Worm (Caenorhabditis elegans) whole organism, late embryonic: Measurements from ENCODE around the gene K09H11.11.

Experiments
- K02D7.2 ChIP-seq: sonication (generic microtip); optimal IDR thresholded peaks from 2 replicates; lab custom pipeline; 2017; ENCODE audit warnings: mild to moderate bottlenecking, missing genetic modification characterization, missing compliant biosample characterization
- K09A11.1 ChIP-seq: sonication (generic microtip); optimal IDR thresholded peaks from 2 replicates; lab custom pipeline; 2017; ENCODE audit warnings: antibody characterized with exemption, mild to moderate bottlenecking, missing genetic modification characterization, missing compliant biosample characterization; ENCODE audit not compliant: insufficient read depth
- Y22D7AL.16 ChIP-seq: sonication (generic microtip); optimal IDR thresholded peaks from 2 replicates; lab custom pipeline; 2016; ENCODE audit warnings: missing genetic modification characterization, missing compliant biosample characterization
- ama-1 ChIP-seq: fragments of 150-350 bp; optimal IDR thresholded peaks from 2 replicates; lab custom pipeline; 2014
- ceh-2 ChIP-seq: sonication (generic microtip); optimal IDR thresholded peaks from 2 replicates; lab custom pipeline; 2016; ENCODE audit warnings: missing genotype, missing genetic modification characterization, missing compliant biosample characterization
- ceh-22 ChIP-seq: sonication (generic microtip); optimal IDR thresholded peaks from 2 replicates; lab custom pipeline; 2017; ENCODE audit warnings: missing biosample characterization, missing genetic modification characterization
- ceh-30 ChIP-seq: fragments of 150-350 bp; optimal IDR thresholded peaks from 2 replicates; lab custom pipeline; 2014; ENCODE audit warnings: missing biosample characterization, missing genetic modification characterization
- ceh-31 ChIP-seq: sonication (generic microtip); optimal IDR thresholded peaks from 2 replicates; lab custom pipeline; 2016; ENCODE audit warnings: missing genetic modification characterization, missing compliant biosample characterization
- dmd-4 ChIP-seq: sonication (generic microtip); optimal IDR thresholded peaks from 2 replicates; lab custom pipeline; 2016; ENCODE audit warnings: borderline replicate concordance, missing genetic modification characterization, missing compliant biosample characterization
- dve-1 ChIP-seq: sonication (generic microtip); optimal IDR thresholded peaks from 2 replicates; lab custom pipeline; 2017; ENCODE audit warnings: antibody characterized with exemption, mild to moderate bottlenecking, missing genetic modification characterization, missing compliant biosample characterization
- elt-2 ChIP-seq: sonication (generic microtip); optimal IDR thresholded peaks from 2 replicates; lab custom pipeline; 2016; ENCODE audit warnings: missing genetic modification reagents, missing genetic modification characterization, missing compliant biosample characterization
- ets-4 ChIP-seq: sonication (generic microtip); optimal IDR thresholded peaks from 2 replicates; lab custom pipeline; 2016; ENCODE audit warnings: missing genetic modification characterization, missing compliant biosample characterization
- fax-1 ChIP-seq: sonication (generic microtip); optimal IDR thresholded peaks from 2 replicates; lab custom pipeline; 2016; ENCODE audit warnings: missing genotype, missing genetic modification characterization, missing compliant biosample characterization
- gmeb-2 ChIP-seq: sonication (generic microtip); optimal IDR thresholded peaks from 2 replicates; lab custom pipeline; 2016; ENCODE audit warnings: missing genetic modification characterization, inconsistent platforms, missing compliant biosample characterization
- hlh-13 ChIP-seq: fragments of 200-800 bp; sonication (Bioruptor generic); optimal IDR thresholded peaks from 2 replicates; lab custom pipeline; 2018; ENCODE audit warnings: mild to moderate bottlenecking, missing genetic modification characterization, missing compliant biosample characterization
- hlh-6 ChIP-seq: sonication (generic microtip); optimal IDR thresholded peaks from 2 replicates; lab custom pipeline; 2016; ENCODE audit warnings: missing genotype, missing genetic modification characterization, missing compliant biosample characterization
- lin-11 ChIP-seq: fragments of 200-800 bp; sonication (Bioruptor generic); optimal IDR thresholded peaks from 2 replicates; lab custom pipeline; 2018; ENCODE audit warnings: mild to moderate bottlenecking, missing genetic modification characterization, missing compliant biosample characterization
- madf-2 ChIP-seq: sonication (generic microtip); optimal IDR thresholded peaks from 2 replicates; lab custom pipeline; 2017; ENCODE audit warnings: missing genetic modification characterization, missing compliant biosample characterization
- mec-3 ChIP-seq: sonication (generic microtip); optimal IDR thresholded peaks from 2 replicates; lab custom pipeline; 2016; ENCODE audit warnings: borderline replicate concordance, missing genetic modification characterization, missing compliant biosample characterization
- nhr-232 ChIP-seq: sonication (generic microtip); optimal IDR thresholded peaks from 2 replicates; lab custom pipeline; 2016; ENCODE audit warnings: missing genetic modification characterization, missing compliant biosample characterization
- pag-3 ChIP-seq: sonication (generic microtip); optimal IDR thresholded peaks from 2 replicates; lab custom pipeline; 2016; ENCODE audit warnings: missing compliant biosample characterization, missing genetic modification characterization, borderline replicate concordance
- pat-9 ChIP-seq: fragments of 200-800 bp; sonication (Bioruptor generic); optimal IDR thresholded peaks from 2 replicates; lab custom pipeline; 2018; ENCODE audit warnings: mild to moderate bottlenecking, missing genetic modification characterization, moderate library complexity, missing compliant biosample characterization
- pax-1 ChIP-seq: fragments of 150-350 bp; optimal IDR thresholded peaks from 2 replicates; lab custom pipeline; 2014; ENCODE audit warnings: missing biosample characterization, missing genetic modification characterization
- pha-2 ChIP-seq: sonication (generic microtip); optimal IDR thresholded peaks from 2 replicates; lab custom pipeline; 2017; ENCODE audit warnings: mild to moderate bottlenecking, missing genetic modification characterization, missing compliant biosample characterization
- pha-4 ChIP-seq: fragments of 150-350 bp; optimal IDR thresholded peaks from 2 replicates; lab custom pipeline; 2018; ENCODE audit warnings: missing biosample characterization, missing genetic modification reagents, missing genetic modification characterization
- ref-2 ChIP-seq: sonication (generic microtip); optimal IDR thresholded peaks from 2 replicates; lab custom pipeline; 2016; ENCODE audit warnings: missing genetic modification characterization, missing compliant biosample characterization
- sdc-2 ChIP-seq: sonication (generic microtip); optimal IDR thresholded peaks from 2 replicates; lab custom pipeline; 2016; ENCODE audit warnings: missing genotype, missing genetic modification characterization, missing compliant biosample characterization
- sox-2 ChIP-seq: fragments of 200-800 bp; sonication (Bioruptor generic); IDR thresholded peaks from 2 replicates; pipeline ENCODE4 v1.3.6; 2022; ENCODE audit warnings: missing genetic modification reagents, missing genetic modification characterization, missing compliant biosample characterization
- syd-9 ChIP-seq: sonication (generic microtip); optimal IDR thresholded peaks from 2 replicates; lab custom pipeline; 2016; ENCODE audit warnings: mild to moderate bottlenecking, missing genetic modification characterization, moderate library complexity, missing compliant biosample characterization
- ttx-3 ChIP-seq: sonication (generic microtip); optimal IDR thresholded peaks from 2 replicates; lab custom pipeline; 2016; ENCODE audit warnings: missing genetic modification reagents, missing genetic modification characterization, missing compliant biosample characterization
- unc-42 ChIP-seq: sonication (generic microtip); optimal IDR thresholded peaks from 2 replicates; lab custom pipeline; 2016; ENCODE audit warnings: missing genotype, missing genetic modification characterization, missing compliant biosample characterization
- unc-55 ChIP-seq: sonication (generic microtip); optimal IDR thresholded peaks from 2 replicates; lab custom pipeline; 2017; ENCODE audit warnings: missing biosample characterization, missing genetic modification reagents, missing genetic modification characterization
- zip-5 ChIP-seq: sonication (generic microtip); optimal IDR thresholded peaks from 2 replicates; lab custom pipeline; 2016; ENCODE audit warnings: missing genetic modification characterization, missing compliant biosample characterization
- ztf-16 ChIP-seq: sonication (generic microtip); optimal IDR thresholded peaks from 2 replicates; lab custom pipeline; 2017; ENCODE audit warnings: missing genetic modification characterization, missing compliant biosample characterization

Gene K09H11.11

DNA sequence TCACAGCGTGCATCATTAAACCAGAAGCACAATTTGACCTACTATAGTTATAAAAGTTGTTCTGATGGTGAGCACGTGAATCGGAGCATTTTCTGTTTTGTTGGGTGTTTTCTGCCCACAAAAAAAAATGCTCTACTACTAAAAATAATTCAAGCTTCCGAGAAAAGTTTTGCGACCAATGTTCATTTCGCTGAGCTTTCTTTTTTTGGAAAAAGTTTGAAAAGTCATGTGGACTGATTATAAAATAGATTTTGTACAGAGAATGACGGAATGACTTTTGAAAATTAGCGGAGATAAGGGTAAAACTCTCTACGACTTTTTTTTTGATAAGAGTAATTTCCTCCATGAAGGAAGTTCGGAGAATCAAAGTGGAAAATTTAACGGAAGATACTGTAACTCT is 14.4 kb upstream of the K09H11.11 start:
- no peak for TF ChIP-seq hlh-13 (GFP tag; lab: Kevin White, UChicago)
- no peak for TF ChIP-seq K02D7.2
- TF ChIP-seq syd-9 (tag; lab: Kevin White, UChicago), result no peak
- no peak for TF ChIP-seq K09A11.1 (tag; lab: Kevin White, UChicago)
- TF ChIP-seq zip-5, result no peak
- TF ChIP-seq ceh-2 (tag; lab: Kevin White, UChicago), result no peak
- TF ChIP-seq ceh-30 (tag; lab: Kevin White, UChicago), result no peak
- no peak for TF ChIP-seq unc-42
- no peak for TF ChIP-seq dmd-4

DNA sequence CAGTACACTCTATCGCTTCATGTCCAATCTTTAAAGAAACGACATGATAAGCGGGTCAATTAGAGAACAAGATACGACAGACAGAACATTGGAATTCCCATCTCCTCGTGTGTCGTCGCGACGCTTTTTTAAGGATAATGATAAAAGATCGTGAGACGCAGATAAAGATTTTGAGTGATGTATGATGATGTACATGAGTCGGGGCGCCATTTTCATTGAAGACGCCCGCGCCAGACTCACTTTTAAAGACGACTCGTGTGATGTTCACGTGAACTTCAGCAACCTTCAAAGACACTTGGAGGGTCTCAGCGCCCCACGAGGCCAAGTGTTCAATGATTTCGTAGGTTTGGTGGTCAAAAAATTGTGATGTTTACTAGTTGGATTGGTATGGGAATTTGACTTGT is 13.2 kb upstream of the K09H11.11 start:
- TF ChIP-seq elt-2 (tag; lab: Kevin White, UChicago) (peak; percentile 30), ceh-30 (tag; lab: Kevin White, UChicago) (no peak)
- TF ChIP-seq, all 69 proteins: peak for 1

DNA sequence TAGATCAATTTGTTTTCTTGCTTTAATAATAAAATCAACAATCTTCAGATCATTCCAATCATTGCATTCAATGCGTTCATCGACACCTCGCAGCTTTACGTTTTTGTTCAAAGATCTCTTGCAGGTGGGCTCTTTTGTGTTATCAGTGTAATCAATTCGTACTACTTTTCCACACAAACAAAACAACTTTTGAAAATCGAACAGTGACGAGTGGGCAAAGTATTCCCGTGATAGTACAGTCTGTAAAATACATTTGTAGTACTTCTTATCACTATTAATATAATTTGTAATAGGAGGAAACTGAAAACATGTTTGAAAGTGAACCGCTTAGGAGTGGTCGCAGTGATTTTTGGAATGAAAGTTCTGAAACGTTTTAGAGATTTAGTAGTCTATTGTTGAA is 10.0 kb upstream of the K09H11.11 start, which contains the start of gene pgph-2:
Gene pgph-2 (plus strand): TSS at position 47 of the 400 bp plus-strand sequence.
- no peak for TF ChIP-seq sox-2 (GFP tag; lab: Robert Waterston, UW)
- no peak for TF ChIP-seq gmeb-2
- TF ChIP-seq pha-4 (tag; lab: Kevin White, UChicago), result no peak
- no peak for TF ChIP-seq ama-1 (lab: Kevin White, UChicago)
- TF ChIP-seq ztf-16 (tag; lab: Kevin White, UChicago), result no peak

DNA sequence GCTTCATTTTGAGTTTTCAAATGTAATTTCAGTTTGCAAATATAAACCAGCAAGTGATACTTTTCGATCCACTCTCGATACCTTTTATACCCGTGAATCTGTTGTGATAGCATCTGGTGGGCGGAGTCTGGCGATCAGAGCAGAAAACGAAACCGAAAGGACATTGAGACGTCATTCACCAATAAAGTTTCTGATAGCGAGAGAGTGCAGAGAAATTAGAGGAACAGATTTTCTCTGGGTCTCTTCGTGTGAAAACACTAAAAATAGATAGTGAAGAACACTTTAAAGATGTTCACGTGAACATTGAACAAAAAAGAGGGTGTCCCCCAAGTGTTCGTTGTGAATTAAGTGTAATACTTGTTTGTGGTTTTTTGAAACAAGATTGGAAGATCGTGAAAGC is 8.7 kb upstream of the K09H11.11 start, which contains the start of gene pgph-3:
Gene pgph-3 (minus strand): TSS at position 60 of the 400 bp plus-strand sequence.
- TF ChIP-seq elt-2 (tag; lab: Kevin White, UChicago) (peak; percentile 52), Y22D7AL.16 (tag; lab: Kevin White, UChicago) (no peak), dve-1 (tag; lab: Kevin White, UChicago) (no peak), hlh-6 (tag; lab: Kevin White, UChicago) (no peak), pat-9 (no peak)
- TF ChIP-seq, all 69 proteins: peak for 1

DNA sequence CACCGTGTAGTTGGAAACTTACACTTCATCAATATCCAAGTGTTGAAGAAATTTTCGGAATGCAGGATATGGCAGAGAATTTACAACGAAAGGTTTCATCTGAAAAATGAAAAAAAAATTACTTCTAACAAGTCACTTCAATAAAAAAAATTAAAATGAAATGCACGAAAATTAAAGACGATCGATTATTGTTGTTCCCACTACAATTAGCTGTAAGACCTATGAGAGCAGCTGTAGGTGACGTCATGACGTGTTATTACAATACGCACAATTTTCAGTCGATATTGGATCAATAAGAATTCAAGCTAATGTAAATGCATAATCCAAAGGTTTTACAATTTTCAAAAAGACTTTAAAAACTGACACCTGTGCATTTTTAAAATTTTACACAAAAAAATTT is 5.1 kb upstream of the K09H11.11 start, which contains the start of gene C53A3.1:
Gene C53A3.1 (minus strand): TSS at position 101 of the 400 bp plus-strand sequence.
- TF ChIP-seq ceh-22 (no peak), pat-9 (no peak), ets-4 (no peak), ref-2 (no peak), K09A11.1 (tag; lab: Kevin White, UChicago) (no peak), ceh-30 (tag; lab: Kevin White, UChicago) (no peak), pha-2 (tag; lab: Kevin White, UChicago) (no peak), elt-2 (tag; lab: Kevin White, UChicago) (no peak), fax-1 (no peak), ttx-3 (tag; lab: Kevin White, UChicago) (no peak), ceh-31 (tag; lab: Kevin White, UChicago) (no peak), zip-5 (no peak), madf-2 (tag; lab: Kevin White, UChicago) (no peak), mec-3 (tag; lab: Kevin White, UChicago) (no peak), nhr-232 (tag; lab: Kevin White, UChicago) (no peak), pax-1 (no peak), lin-11 (tag; lab: Kevin White, UChicago) (no peak), ceh-2 (tag; lab: Kevin White, UChicago) (no peak)
- TF ChIP-seq, all 69 proteins: peak for 0

DNA sequence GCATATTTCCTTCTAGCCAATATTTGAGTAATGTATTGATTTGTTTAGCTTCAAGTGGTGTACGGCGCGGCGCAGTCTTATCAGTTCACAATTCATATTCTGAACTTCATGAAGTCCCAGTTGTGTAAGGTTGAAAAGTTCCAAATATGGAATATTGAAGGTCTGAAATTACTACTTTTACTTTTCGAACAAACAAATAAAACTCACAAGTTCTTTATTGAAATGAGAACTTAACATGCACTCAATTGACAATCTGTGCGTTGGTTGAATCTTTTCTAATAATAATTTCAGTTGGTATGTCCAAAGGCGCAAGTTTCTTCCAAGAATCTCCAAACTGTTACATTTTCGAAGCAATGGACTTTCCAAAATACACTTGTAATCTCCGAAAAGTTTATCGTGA is 3.7 kb upstream of the K09H11.11 start, which contains the start of gene C53A3.4:
Gene C53A3.4 (minus strand): TSS at position 101 of the 400 bp plus-strand sequence.
- TF ChIP-seq unc-55 (GFP tag; lab: Kevin White, UChicago) (no peak), ref-2 (no peak), pag-3 (tag; lab: Kevin White, UChicago) (no peak), sdc-2 (tag; lab: Kevin White, UChicago) (no peak)
